Worm (Caenorhabditis elegans): ENCODE data around the gene umps-1.

ce11 chrIII:10311016-10311415 is 46.4 kb downstream of the umps-1 start, which contains the start of gene T07A5.7:
- no peak for TF ChIP-seq W03F9.2 (tag; optimal IDR thresholded peaks at IDR 0.05)
- TF ChIP-seq him-1 (tag; optimal IDR thresholded peaks at IDR 0.05): no peak

All from whole organism, L4/young adult.